Fruit fly (Drosophila melanogaster): ENCODE results near the gene ND-B22.
A peak's percentile ranks its signal among the peaks of the same experiment; 100 is the strongest.

ND-B22 gene

DNA sequence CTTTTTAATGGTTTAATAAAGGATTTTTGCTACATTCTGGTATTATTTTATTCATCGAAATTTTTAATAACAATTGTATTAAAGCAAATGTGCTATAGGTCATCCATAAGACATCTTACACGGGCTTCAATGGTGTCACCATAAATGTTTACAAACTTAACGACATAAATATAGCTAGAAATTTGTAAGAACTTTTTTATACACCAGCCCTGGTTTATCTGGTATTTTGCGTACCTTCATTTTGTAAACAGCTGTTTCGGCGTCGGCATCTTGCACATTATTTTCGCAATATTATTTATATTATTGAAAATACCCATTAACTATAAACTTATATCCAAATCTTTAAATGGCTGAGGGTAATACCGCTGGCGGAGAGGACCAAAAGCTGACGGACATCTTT, 3.5 kb downstream of the ND-B22 start, which contains the start of gene Tap42 (continued):
- TF ChIP-seq CG13894 (tag; optimal IDR thresholded peaks at IDR 0.05) (peak; percentile 31), Mad (GFP tag; optimal IDR thresholded peaks at IDR 0.05) (peak; percentile 26), caup (GFP tag; optimal IDR thresholded peaks at IDR 0.05; ENCODE audit: severe bottlenecking) (peak; percentile 19)

DNA sequence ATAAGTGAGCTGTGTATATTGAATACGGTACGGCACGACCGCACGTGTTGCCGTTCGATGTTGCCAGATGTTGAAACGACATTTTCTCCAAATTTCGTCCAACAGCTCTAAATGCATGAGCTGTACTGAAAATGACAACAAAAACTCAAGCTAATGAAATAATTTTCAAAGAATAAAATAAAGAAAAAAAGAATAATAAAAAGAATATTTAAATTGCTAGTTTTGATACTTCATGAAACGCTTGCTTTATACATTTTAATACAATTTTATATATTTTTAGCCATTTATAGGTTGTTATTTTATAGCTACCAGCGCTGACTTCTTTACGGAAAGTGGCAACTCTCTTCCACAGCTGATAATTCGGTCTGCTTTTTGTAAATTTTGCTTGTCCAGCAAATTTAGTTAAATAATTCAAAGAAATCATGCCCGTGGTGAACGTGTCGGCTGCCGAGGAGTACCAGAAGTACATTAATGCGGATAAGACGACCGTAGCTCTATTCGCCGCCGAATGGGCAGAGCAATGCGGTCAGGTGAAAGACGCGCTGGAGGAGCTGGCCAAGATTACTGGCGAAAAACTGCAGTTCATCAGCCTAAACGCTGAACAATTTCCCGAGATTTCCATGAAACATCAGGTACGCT, 4.7 kb downstream of the ND-B22 start, which contains the start of the genes Nnp-1 and Grx3:
TSS of gene Nnp-1 (minus strand) at position 81 of the 639 bp plus-strand sequence.
TSS of gene Grx3 (plus strand) at position 339 of the 639 bp plus-strand sequence.
- peak; percentile 65 for TF ChIP-seq CG15696 (tag; optimal IDR thresholded peaks at IDR 0.05)
- peak; percentile 41 for TF ChIP-seq CG9797 (GFP tag; optimal IDR thresholded peaks at IDR 0.05)
- TF ChIP-seq HmgZ (tag; optimal IDR thresholded peaks at IDR 0.05), result peak; percentile 52
- TF ChIP-seq MBD-R2 (GFP tag; IDR thresholded peaks at IDR 0.05), result peak; percentile 57
- peak; percentile 27 for TF ChIP-seq Oli (tag; optimal IDR thresholded peaks at IDR 0.05)
- peak; percentile 65 for TF ChIP-seq CG30020 (tag; optimal IDR thresholded peaks at IDR 0.05)
- TF ChIP-seq CG18599 (GFP tag; optimal IDR thresholded peaks at IDR 0.05), result no peak
- peak; percentile 71 for TF ChIP-seq CG9932 (GFP tag; IDR thresholded peaks at IDR 0.05)
- peak; percentile 64 for TF ChIP-seq tgo (GFP tag; IDR thresholded peaks at IDR 0.05)
- TF ChIP-seq CG32532 (GFP tag; IDR thresholded peaks at IDR 0.05), result peak; percentile 56; the same call in 1 of the 2 replicates
- peak; percentile 21 for TF ChIP-seq hkb (optimal IDR thresholded peaks at IDR 0.05)
- TF ChIP-seq hkb (GFP tag; IDR thresholded peaks at IDR 0.05), result no peak
- peak; percentile 92 for TF ChIP-seq Sry-β (GFP tag; optimal IDR thresholded peaks at IDR 0.05)
- TF ChIP-seq Bdp1 (GFP tag; optimal IDR thresholded peaks at IDR 0.05), result peak; percentile 52
- TF ChIP-seq Rfx (GFP tag; IDR thresholded peaks at IDR 0.05), result peak; percentile 61
- 0 out of 2 replicates have a peak, but pooled peaks have one; percentile 30 for TF ChIP-seq CG13287 (GFP tag; IDR thresholded peaks at IDR 0.05; ENCODE audit: partially characterized antibody)
- peak; percentile 30; the same call in 2 of the 3 replicates for TF ChIP-seq Aef1 (GFP tag; IDR thresholded peaks at IDR 0.05)
- no peak for TF ChIP-seq CG3726 (GFP tag; IDR thresholded peaks at IDR 0.05)
- no peak for TF ChIP-seq CG3838 (GFP tag; optimal IDR thresholded peaks at IDR 0.05)
- peak; percentile 75 for TF ChIP-seq trem (tag; optimal IDR thresholded peaks at IDR 0.05)
- TF ChIP-seq stwl (tag; optimal IDR thresholded peaks at IDR 0.05), result peak; percentile 49
- peak; percentile 7 for TF ChIP-seq Hsf (GFP tag; optimal IDR thresholded peaks at IDR 0.05)
- TF ChIP-seq CG17829 (tag; optimal IDR thresholded peaks at IDR 0.05), result peak; percentile 69
- TF ChIP-seq CG13424 (tag; optimal IDR thresholded peaks at IDR 0.05), result peak; percentile 80
- TF ChIP-seq CG17802 (tag; optimal IDR thresholded peaks at IDR 0.05), result no peak
- TF ChIP-seq dati (GFP tag; IDR thresholded peaks at IDR 0.05), result no peak
- TF ChIP-seq CG17385 (GFP tag; optimal IDR thresholded peaks at IDR 0.05), result peak; percentile 51
- TF ChIP-seq CG30431 (GFP tag; optimal IDR thresholded peaks at IDR 0.05), result no peak
- no peak for TF ChIP-seq CG7745 (tag; optimal IDR thresholded peaks at IDR 0.05)
- no peak for TF ChIP-seq CG14050 (GFP tag; IDR thresholded peaks at IDR 0.05)
- 0 out of 2 replicates have a peak, but pooled peaks have one; percentile 29 for TF ChIP-seq esg (GFP tag; conservative IDR thresholded peaks at IDR 0.05)
- 0 out of 2 replicates have a peak, but pooled peaks have one; percentile 7 for TF ChIP-seq Bgb (GFP tag; IDR thresholded peaks at IDR 0.05; ENCODE audit: partially characterized antibody)
- no peak for TF ChIP-seq gem (tag; optimal IDR thresholded peaks at IDR 0.05)
- TF ChIP-seq YL-1 (GFP tag; optimal IDR thresholded peaks at IDR 0.05), result peak; percentile 78
- TF ChIP-seq CG32767 (GFP tag; IDR thresholded peaks at IDR 0.05), result peak; percentile 26; the same call in 1 of the 2 replicates
- no peak for TF ChIP-seq CG7963 (GFP tag; IDR thresholded peaks at IDR 0.05; ENCODE audit: partially characterized antibody)
- 0 out of 2 replicates have a peak, but pooled peaks have one; percentile 12 for TF ChIP-seq tna (GFP tag; IDR thresholded peaks at IDR 0.05; ENCODE audit: partially characterized antibody)
- no peak for TF ChIP-seq CG3163 (GFP tag; optimal IDR thresholded peaks at IDR 0.05)
- TF ChIP-seq CG17186 (GFP tag; optimal IDR thresholded peaks at IDR 0.05), result peak; percentile 13
- TF ChIP-seq H2.0 (GFP tag; IDR thresholded peaks at IDR 0.05), result 0 out of 2 replicates have a peak, but pooled peaks have one; percentile 16
- TF ChIP-seq bsh (GFP tag; optimal IDR thresholded peaks at IDR 0.05), result peak in 1 of 2 experiments; percentile 51
- TF ChIP-seq CG10654 (GFP tag; optimal IDR thresholded peaks at IDR 0.05), result peak; percentile 30
- TF ChIP-seq CG12071 (GFP tag; optimal IDR thresholded peaks at IDR 0.05), result no peak
- peak; percentile 14 for TF ChIP-seq BtbVII (GFP tag; optimal IDR thresholded peaks at IDR 0.05)

Measured in whole organism, embryonic.